Worm (Caenorhabditis elegans) whole organism, early embryonic: ENCODE measurements around the gene C06A1.3.

Experiments used
- B0310.2 ChIP-seq: sonication (generic microtip); optimal IDR thresholded peaks from 2 replicates; lab custom pipeline; 2016; ENCODE audit warnings: mild to moderate bottlenecking, missing genetic modification characterization, missing compliant biosample characterization
- ama-1 ChIP-seq: fragments of 150-350 bp; optimal IDR thresholded peaks from 2 replicates; lab custom pipeline; 2014
- ceh-36 ChIP-seq: sonication (generic microtip); optimal IDR thresholded peaks from 2 replicates; lab custom pipeline; 2016; ENCODE audit warnings: missing genetic modification characterization, inconsistent platforms, missing compliant biosample characterization
- ets-7 ChIP-seq: sonication (generic microtip); optimal IDR thresholded peaks from 2 replicates; lab custom pipeline; 2016; ENCODE audit warnings: missing genotype, missing genetic modification characterization, missing compliant biosample characterization
- flt-1 ChIP-seq: fragments of 200-800 bp; sonication (Bioruptor generic); IDR thresholded peaks from 2 replicates; pipeline ENCODE4 v1.3.6; 2022; ENCODE audit warnings: missing genetic modification characterization, missing compliant biosample characterization
- hnd-1 ChIP-seq: sonication (generic microtip); optimal IDR thresholded peaks from 2 replicates; lab custom pipeline; 2016; ENCODE audit warnings: missing genetic modification characterization, missing compliant biosample characterization
- pes-1 ChIP-seq: fragments of 200-800 bp; sonication (Bioruptor generic); IDR thresholded peaks from 2 replicates; pipeline ENCODE4 v1.3.6; 2022; ENCODE audit warnings: missing genetic modification reagents, missing genetic modification characterization, missing compliant biosample characterization
- sea-1 ChIP-seq: fragments of 200-800 bp; sonication (Bioruptor generic); conservative IDR thresholded peaks from 2 replicates; pipeline ENCODE4 v1.3.6; 2022; ENCODE audit warnings: missing genetic modification characterization, missing compliant biosample characterization
- tbx-11 ChIP-seq: fragments of 200-800 bp; sonication (Bioruptor generic); IDR thresholded peaks from 2 replicates; pipeline ENCODE4 v1.3.6; 2022; ENCODE audit warnings: missing genetic modification characterization, missing compliant biosample characterization
- tbx-37 ChIP-seq: fragments of 200-800 bp; sonication (Bioruptor generic); conservative IDR thresholded peaks from 2 replicates; pipeline ENCODE4 v1.3.6; 2022; ENCODE audit warnings: missing genetic modification reagents, missing genetic modification characterization, missing compliant biosample characterization

- TF ChIP-seq ama-1 (lab: Kevin White, UChicago) (no peak), flt-1 (GFP tag; lab: Robert Waterston, UW) (no peak), hnd-1 (no peak), sea-1 (GFP tag; lab: Robert Waterston, UW) (no peak), ets-7 (tag; lab: Kevin White, UChicago) (no peak), tbx-11 (GFP tag; lab: Robert Waterston, UW) (no peak), B0310.2 (tag; lab: Kevin White, UChicago) (no peak), pes-1 (no peak), ceh-36 (tag; lab: Kevin White, UChicago) (no peak), tbx-37 (no peak)
Observed at ce11 chrII:10579655-10580054, 7.6 kb downstream of the C06A1.3 start, which contains the start of gene dohh-1.
